Fruit fly (Drosophila melanogaster): ENCODE data around the gene car.

The car gene

DNA sequence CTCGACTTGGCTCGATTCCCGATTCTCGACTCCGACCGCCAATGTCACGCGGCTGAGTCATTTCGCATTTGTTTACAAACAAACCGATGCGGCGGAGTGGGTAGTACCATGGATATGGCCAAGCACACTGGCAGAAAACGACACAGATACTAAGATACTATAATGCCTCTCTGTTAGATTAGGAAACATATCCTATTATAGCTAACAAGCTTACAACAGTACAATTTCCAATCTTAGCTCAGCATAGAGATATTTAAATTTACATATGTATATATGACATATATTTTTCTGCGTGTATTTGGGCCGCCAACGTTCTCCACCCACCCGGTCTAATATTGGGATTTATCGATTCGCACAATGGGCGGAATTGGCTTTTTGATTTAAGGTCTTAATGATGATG lies 38.1 kb downstream of the car start:
- TF ChIP-seq woc (GFP tag; optimal IDR thresholded peaks at IDR 0.05) (no peak), psq (GFP tag; optimal IDR thresholded peaks at IDR 0.05) (peak; percentile 31), sv (GFP tag; optimal IDR thresholded peaks at IDR 0.05) (peak; percentile 69), usp (GFP tag; optimal IDR thresholded peaks at IDR 0.05) (no peak), pan (optimal IDR thresholded peaks at IDR 0.05) (no peak), sage (GFP tag; optimal IDR thresholded peaks at IDR 0.05) (peak; percentile 62), h (GFP tag; optimal IDR thresholded peaks at IDR 0.05) (peak; percentile 76), dsf (GFP tag; optimal IDR thresholded peaks at IDR 0.05; ENCODE audit: borderline replicate concordance) (no peak), foxo (GFP tag; optimal IDR thresholded peaks at IDR 0.05) (peak in 1 of 2 experiments; percentile 83), Rel (GFP tag; optimal IDR thresholded peaks at IDR 0.05) (peak; percentile 13), Rel (tag; optimal IDR thresholded peaks at IDR 0.05) (no peak), lola (GFP tag; optimal IDR thresholded peaks at IDR 0.05) (no peak), Sp1 (GFP tag; optimal IDR thresholded peaks at IDR 0.05) (peak; percentile 30), Myc (optimal IDR thresholded peaks at IDR 0.05) (no peak), rgr (GFP tag; optimal IDR thresholded peaks at IDR 0.05) (peak; percentile 43), Dfd (GFP tag; optimal IDR thresholded peaks at IDR 0.05) (no peak), Abd-B (GFP tag; optimal IDR thresholded peaks at IDR 0.05) (no peak), Hr78 (GFP tag; optimal IDR thresholded peaks at IDR 0.05) (no peak), HLH106 (tag; optimal IDR thresholded peaks at IDR 0.05) (peak; percentile 71), CG9705 (GFP tag; optimal IDR thresholded peaks at IDR 0.05) (no peak), N (GFP tag; optimal IDR thresholded peaks at IDR 0.05) (no peak), br (GFP tag; optimal IDR thresholded peaks at IDR 0.05) (peak; percentile 46), OdsH (GFP tag; optimal IDR thresholded peaks at IDR 0.05) (peak; percentile 59), brk (GFP tag; optimal IDR thresholded peaks at IDR 0.05) (no peak), CrebA (GFP tag; optimal IDR thresholded peaks at IDR 0.05; ENCODE audit: borderline replicate concordance) (no peak), Vsx2 (GFP tag; optimal IDR thresholded peaks at IDR 0.05; ENCODE audit: partially characterized antibody) (no peak), tai (GFP tag; optimal IDR thresholded peaks at IDR 0.05) (no peak), Dif (GFP tag; optimal IDR thresholded peaks at IDR 0.05; ENCODE audit: partially characterized antibody) (no peak), Mio (GFP tag; optimal IDR thresholded peaks at IDR 0.05) (no peak), CG32264 (GFP tag; optimal IDR thresholded peaks at IDR 0.05) (no peak), Jra (GFP tag; optimal IDR thresholded peaks at IDR 0.05) (no peak), jim (GFP tag; optimal IDR thresholded peaks at IDR 0.05) (no peak), fru (GFP tag; optimal IDR thresholded peaks at IDR 0.05) (peak; percentile 69), Hr83 (GFP tag; optimal IDR thresholded peaks at IDR 0.05; ENCODE audit: poor library complexity, severe bottlenecking) (no peak), GATAd (GFP tag; optimal IDR thresholded peaks at IDR 0.05) (no peak), Hnf4 (GFP tag; optimal IDR thresholded peaks at IDR 0.05) (peak; percentile 32), dmrt93B (GFP tag; optimal IDR thresholded peaks at IDR 0.05) (peak; percentile 49), ey (GFP tag; optimal IDR thresholded peaks at IDR 0.05) (peak; percentile 48), dl (GFP tag; optimal IDR thresholded peaks at IDR 0.05; ENCODE audit: insufficient read depth in 1 of 2, partially characterized antibody in 2 of 2) (no peak)

DNA sequence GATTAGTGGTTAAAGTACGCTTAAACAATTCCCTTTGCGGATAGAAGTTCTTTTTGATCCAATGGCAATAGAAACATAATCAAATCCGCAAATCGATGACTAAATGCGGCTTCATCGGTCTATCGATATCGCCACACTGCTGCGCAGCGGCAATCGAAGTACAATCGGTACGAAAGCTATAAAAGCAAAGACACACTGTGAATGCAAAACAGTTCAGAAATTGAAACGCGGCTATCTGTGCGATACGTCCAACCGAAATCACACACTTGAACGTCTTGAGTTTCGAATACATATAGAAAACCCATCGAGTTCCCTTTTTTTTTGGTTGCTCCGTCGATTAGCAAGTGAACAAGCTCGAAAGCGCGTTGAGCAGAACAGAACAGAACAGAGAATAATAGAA lies 39.2 kb downstream of the car start, which contains the start of gene CG14207:
CG14207 (plus strand) TSS at position 203 of the 400 bp plus-strand sequence.
- TF ChIP-seq Dif (GFP tag; optimal IDR thresholded peaks at IDR 0.05; ENCODE audit: partially characterized antibody) (peak; percentile 11), lola (GFP tag; optimal IDR thresholded peaks at IDR 0.05) (no peak), br (GFP tag; optimal IDR thresholded peaks at IDR 0.05) (peak; percentile 39), h (GFP tag; optimal IDR thresholded peaks at IDR 0.05) (peak; percentile 52), rgr (GFP tag; optimal IDR thresholded peaks at IDR 0.05) (peak; percentile 45), Rel (GFP tag; optimal IDR thresholded peaks at IDR 0.05) (no peak), Rel (tag; optimal IDR thresholded peaks at IDR 0.05) (peak; percentile 60), psq (GFP tag; optimal IDR thresholded peaks at IDR 0.05) (peak; percentile 43), Hr83 (GFP tag; optimal IDR thresholded peaks at IDR 0.05; ENCODE audit: poor library complexity, severe bottlenecking) (no peak), Myc (optimal IDR thresholded peaks at IDR 0.05) (no peak), dl (GFP tag; optimal IDR thresholded peaks at IDR 0.05; ENCODE audit: insufficient read depth in 1 of 2, partially characterized antibody in 2 of 2) (peak in 1 of 2 experiments; percentile 21), OdsH (GFP tag; optimal IDR thresholded peaks at IDR 0.05) (peak; percentile 35), Dfd (GFP tag; optimal IDR thresholded peaks at IDR 0.05) (no peak), fru (GFP tag; optimal IDR thresholded peaks at IDR 0.05) (peak; percentile 38), foxo (GFP tag; optimal IDR thresholded peaks at IDR 0.05) (peak in 1 of 2 experiments; percentile 25), Sp1 (GFP tag; optimal IDR thresholded peaks at IDR 0.05) (peak; percentile 37), Hnf4 (GFP tag; optimal IDR thresholded peaks at IDR 0.05) (peak; percentile 63)

Measured in whole organism, wandering third instar larva.